Worm (Caenorhabditis elegans) whole organism, L2 larva: Measurements from ENCODE around the gene T05C7.5.

Experiments used
- R02D3.7 ChIP-seq: fragments of 150-350 bp; optimal IDR thresholded peaks from 2 replicates; lab custom pipeline; 2014; ENCODE audit warnings: missing biosample characterization, missing genetic modification characterization
- egl-27 ChIP-seq: sonication (generic microtip); optimal IDR thresholded peaks from 3 replicates; lab custom pipeline; 2017; ENCODE audit warnings: missing biosample characterization, missing genetic modification reagents, missing genetic modification characterization
- elt-3 ChIP-seq: sonication (generic microtip); optimal IDR thresholded peaks from 2 replicates; lab custom pipeline; 2017; ENCODE audit warnings: missing biosample characterization, missing genetic modification characterization
- lin-39 ChIP-seq: fragments of 150-350 bp; optimal IDR thresholded peaks from 2 replicates; lab custom pipeline; 2014; ENCODE audit warnings: missing biosample characterization, missing genetic modification reagents, missing genetic modification characterization
- nhr-11 ChIP-seq: fragments of 150-350 bp; optimal IDR thresholded peaks from 2 replicates; lab custom pipeline; 2014; ENCODE audit warnings: missing biosample characterization, missing genetic modification characterization

DNA sequence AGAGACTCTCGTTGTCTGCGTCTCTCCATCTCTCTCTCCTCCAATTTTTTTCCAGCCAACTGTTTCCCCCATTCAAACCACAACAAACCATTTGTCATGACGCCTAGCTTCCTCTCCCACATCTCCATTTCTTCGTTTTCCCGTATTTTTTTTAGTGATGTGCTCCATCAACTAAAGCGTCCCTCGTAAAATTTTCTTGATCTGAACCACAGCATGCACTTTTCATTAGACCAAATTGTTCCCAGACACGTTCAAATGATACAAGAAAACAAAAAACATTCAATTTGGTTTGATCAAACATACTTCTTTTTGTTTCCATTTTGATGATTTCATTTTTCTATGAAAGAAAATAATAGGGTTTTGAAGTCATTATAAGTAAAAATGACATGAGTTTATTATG, 23.6 kb upstream of the T05C7.5 start:
- TF ChIP-seq egl-27 (no peak), nhr-11 (tag; lab: Kevin White, UChicago) (no peak), elt-3 (tag; lab: Kevin White, UChicago) (no peak), R02D3.7 (tag; lab: Kevin White, UChicago) (no peak), lin-39 (no peak)
